Worm (Caenorhabditis elegans): ENCODE data around the gene C32D5.7.
A peak's percentile ranks its signal among the peaks of the same experiment; 100 is the strongest.

The C32D5.7 gene

ce11 chrII:6335358-6335757 lies 4.5 kb downstream of the C32D5.7 start, which contains the start of gene C32D5.14 (continued):
- TF ChIP-seq Y75B8A.6 (GFP tag; IDR thresholded peaks at IDR 0.05) (no peak), pqm-1 (tag; optimal IDR thresholded peaks at IDR 0.05) (no peak), Y105C5A.15 (GFP tag; IDR thresholded peaks at IDR 0.05) (no peak), lin-38 (GFP tag; IDR thresholded peaks at IDR 0.05) (no peak), arid-1 (GFP tag; conservative IDR thresholded peaks at IDR 0.05) (no peak), attf-4 (tag; optimal IDR thresholded peaks at IDR 0.05) (no peak), hif-1 (tag; optimal IDR thresholded peaks at IDR 0.05) (peak in 1 of 2 experiments; percentile 45), hmg-1.1 (GFP tag; IDR thresholded peaks at IDR 0.05) (no peak), ama-1 (optimal IDR thresholded peaks at IDR 0.05) (no peak), vab-7 (GFP tag; IDR thresholded peaks at IDR 0.05) (no peak), zag-1 (tag; optimal IDR thresholded peaks at IDR 0.05) (no peak), aha-1 (tag) (peak; percentile 73), mdt-29 (GFP tag; IDR thresholded peaks at IDR 0.05) (no peak), jun-1 (tag; optimal IDR thresholded peaks at IDR 0.05) (no peak), nhr-11 (tag; optimal IDR thresholded peaks at IDR 0.05) (peak; percentile 35), nhr-77 (tag; optimal IDR thresholded peaks at IDR 0.05) (no peak), hlh-11 (tag; optimal IDR thresholded peaks at IDR 0.05) (peak; percentile 26), unc-62 (GFP tag; optimal IDR thresholded peaks at IDR 0.05 in 1 of 2) (no peak), unc-62 (tag; optimal IDR thresholded peaks at IDR 0.05) (no peak), ZK546.5 (tag; optimal IDR thresholded peaks at IDR 0.05) (no peak), F37D6.2 (tag; optimal IDR thresholded peaks at IDR 0.05) (no peak), ceh-44 (GFP tag; IDR thresholded peaks at IDR 0.05) (no peak), ceh-28 (tag; optimal IDR thresholded peaks at IDR 0.05) (no peak), ces-1 (GFP tag; optimal IDR thresholded peaks at IDR 0.05) (no peak), mxl-3 (GFP tag; optimal IDR thresholded peaks at IDR 0.05) (peak; percentile 52), tag-97 (GFP tag; IDR thresholded peaks at IDR 0.05) (no peak), ceh-32 (tag; optimal IDR thresholded peaks at IDR 0.05; ENCODE audit: poor library complexity) (no peak), mep-1 (tag; optimal IDR thresholded peaks at IDR 0.05) (no peak), ztf-11 (tag; optimal IDR thresholded peaks at IDR 0.05) (no peak), pha-4 (GFP tag; IDR thresholded peaks at IDR 0.05) (no peak), pha-4 (tag; optimal IDR thresholded peaks at IDR 0.05) (no peak), madf-5 (GFP tag; IDR thresholded peaks at IDR 0.05) (no peak)

- peak; percentile 40 for TF ChIP-seq hlh-11 (tag; optimal IDR thresholded peaks at IDR 0.05)
- peak; percentile 56 for TF ChIP-seq dve-1 (tag; optimal IDR thresholded peaks at IDR 0.05; ENCODE audit: insufficient read depth)
- no peak for TF ChIP-seq lin-29 (GFP tag; IDR thresholded peaks at IDR 0.05)
- peak; percentile 43 for TF ChIP-seq nhr-28 (tag; optimal IDR thresholded peaks at IDR 0.05)
- TF ChIP-seq egl-43 (GFP tag; IDR thresholded peaks at IDR 0.05) = no peak
- TF ChIP-seq dmd-6 (GFP tag; IDR thresholded peaks at IDR 0.05) = peak; percentile 31; the same call in 1 of the 2 replicates
- peak; percentile 54 for TF ChIP-seq pqm-1 (tag; optimal IDR thresholded peaks at IDR 0.05)
These were observed 5.0 kb downstream of the C32D5.7 start for ce11 chrII:6334745-6335260.

- TF ChIP-seq zfp-2 (tag; optimal IDR thresholded peaks at IDR 0.05) (no peak), Y75B8A.6 (GFP tag; IDR thresholded peaks at IDR 0.05) (no peak), dpl-1 (GFP tag; optimal IDR thresholded peaks at IDR 0.05) (no peak), dmd-6 (GFP tag; IDR thresholded peaks at IDR 0.05) (no peak), T26A8.4 (GFP tag; IDR thresholded peaks at IDR 0.05) (no peak), lim-7 (GFP tag; IDR thresholded peaks at IDR 0.05) (no peak), hlh-30 (tag; optimal IDR thresholded peaks at IDR 0.05; ENCODE audit: insufficient read depth) (no peak), skn-1 (tag; optimal IDR thresholded peaks at IDR 0.05) (no peak), F44E2.7 (GFP tag; IDR thresholded peaks at IDR 0.05) (no peak), sdz-12 (GFP tag; optimal IDR thresholded peaks at IDR 0.05) (no peak), mdl-1 (tag; optimal IDR thresholded peaks at IDR 0.05) (no peak), nhr-102 (tag; optimal IDR thresholded peaks at IDR 0.05) (no peak), zip-2 (tag; optimal IDR thresholded peaks at IDR 0.05) (no peak), lin-15B (tag; optimal IDR thresholded peaks at IDR 0.05) (no peak), unc-130 (GFP tag; optimal IDR thresholded peaks at IDR 0.05) (no peak), daf-19 (GFP tag; conservative IDR thresholded peaks at IDR 0.05) (no peak), nhr-11 (tag; optimal IDR thresholded peaks at IDR 0.05) (no peak), lin-13 (GFP tag; optimal IDR thresholded peaks at IDR 0.05) (no peak), lin-38 (GFP tag; IDR thresholded peaks at IDR 0.05) (no peak)
These were observed 6.0 kb downstream of the C32D5.7 start, which contains the start of gene ttc-39B for ce11 chrII:6333887-6334286. TSS of gene ttc-39B (minus strand) at chrII:6333987.
